Worm (Caenorhabditis elegans): ENCODE measurements around the gene htp-2.
A peak's percentile ranks its signal among the peaks of the same experiment; 100 is the strongest.

ce11 chrIV:6376473-6377115, 42.7 kb upstream of the htp-2 start, which contains the start of the genes hrpf-2 and bli-6:
- peak; percentile 92 for TF ChIP-seq W03F9.2 (tag; optimal IDR thresholded peaks at IDR 0.05)
- TF ChIP-seq him-1 (tag; optimal IDR thresholded peaks at IDR 0.05) = no peak
- no peak for TF ChIP-seq dao-5 (tag; optimal IDR thresholded peaks at IDR 0.05)
